Fruit fly (Drosophila melanogaster): Measurements from ENCODE around the gene MnM.

dm6 chr3L:3134064-3134545, 44.3 kb downstream of the MnM start:
- TF ChIP-seq salr (GFP tag; optimal IDR thresholded peaks at IDR 0.05) (no peak), CG6792 (GFP tag; optimal IDR thresholded peaks at IDR 0.05) (no peak), ss (GFP tag; optimal IDR thresholded peaks at IDR 0.05) (peak in 1 of 2 experiments; percentile 30), CG3032 (tag; optimal IDR thresholded peaks at IDR 0.05) (no peak), CG15336 (GFP tag; IDR thresholded peaks at IDR 0.05) (no peak), Hr39 (GFP tag; optimal IDR thresholded peaks at IDR 0.05) (no peak), Blimp-1 (GFP tag; optimal IDR thresholded peaks at IDR 0.05) (no peak), CG11902 (GFP tag; optimal IDR thresholded peaks at IDR 0.05) (no peak), CG31627 (GFP tag; optimal IDR thresholded peaks at IDR 0.05) (no peak), spab (GFP tag; optimal IDR thresholded peaks at IDR 0.05) (no peak), fd59A (GFP tag; optimal IDR thresholded peaks at IDR 0.05) (no peak)

Data from whole organism, prepupa.